Worm (Caenorhabditis elegans): ENCODE measurements around the gene ifb-2.

DNA sequence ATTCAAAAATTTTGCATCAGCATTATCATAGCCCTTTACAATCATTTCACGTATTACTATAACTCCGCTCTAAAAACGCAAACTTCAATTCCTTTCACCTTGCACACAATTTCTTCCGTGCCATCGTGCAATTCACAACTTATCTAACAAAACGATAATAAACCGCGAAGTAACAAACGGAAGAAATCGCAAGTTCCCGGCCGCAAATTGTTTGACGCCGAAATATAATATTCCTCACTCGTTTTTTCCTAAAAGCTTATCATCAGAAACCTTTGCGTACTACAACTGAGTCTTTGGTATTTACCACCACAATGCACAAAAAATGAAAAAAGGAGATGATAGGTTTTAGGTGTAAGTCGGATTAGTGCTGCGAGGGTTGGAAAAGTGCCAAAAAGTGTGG is 2.7 kb upstream of the ifb-2 start:
- TF ChIP-seq nhr-76 (tag; optimal IDR thresholded peaks at IDR 0.05) (no peak), lsy-12 (tag; optimal IDR thresholded peaks at IDR 0.05) (no peak), pqm-1 (tag; optimal IDR thresholded peaks at IDR 0.05) (no peak), unc-39 (tag; optimal IDR thresholded peaks at IDR 0.05) (no peak), pha-4 (tag; optimal IDR thresholded peaks at IDR 0.05) (no peak), nhr-12 (tag; optimal IDR thresholded peaks at IDR 0.05) (no peak), elt-3 (tag; optimal IDR thresholded peaks at IDR 0.05) (no peak), unc-62 (GFP tag; optimal IDR thresholded peaks at IDR 0.05) (no peak), fkh-10 (GFP tag; optimal IDR thresholded peaks at IDR 0.05) (no peak), snpc-4 (tag; optimal IDR thresholded peaks at IDR 0.05) (no peak), nfya-1 (tag; optimal IDR thresholded peaks at IDR 0.05; ENCODE audit: insufficient read depth) (no peak), ceh-28 (tag; optimal IDR thresholded peaks at IDR 0.05) (no peak)

Data from whole organism, L3 larva.